Fruit fly (Drosophila melanogaster) whole organism, embryonic: Measurements from ENCODE around the gene CG7483.

Source experiments
- Atf-2 ChIP-seq: fragments of 200-800 bp; sonication (Bioruptor generic); optimal IDR thresholded peaks from 2 replicates; lab custom pipeline; 2016; ENCODE audit warnings: missing biosample characterization, missing genetic modification characterization
- Atf6 ChIP-seq: fragments of 200-800 bp; sonication (Bioruptor generic); IDR thresholded peaks from 2 replicates; pipeline ENCODE4 v1.3.6; 2022; ENCODE audit warnings: missing biosample characterization, missing genetic modification characterization
- Bdp1 ChIP-seq: fragments of 200-800 bp; sonication (Bioruptor generic); optimal IDR thresholded peaks from 3 replicates; lab custom pipeline; 2016; ENCODE audit warnings: missing biosample characterization, missing genetic modification characterization
- Blimp-1 ChIP-seq: fragments of 200-800 bp; sonication (Bioruptor generic); optimal IDR thresholded peaks from 3 replicates; lab custom pipeline; 2018; ENCODE audit warnings: missing biosample characterization, missing genetic modification characterization, mild to moderate bottlenecking, moderate library complexity, missing genetic modification reagents
- C15 ChIP-seq: fragments of 200-800 bp; sonication (Bioruptor generic); IDR thresholded peaks from 3 replicates; pipeline ENCODE4 v1.3.6; 2022; ENCODE audit warnings: missing biosample characterization, missing genetic modification characterization
- CG10321 ChIP-seq: fragments of 200-800 bp; sonication (Bioruptor generic); IDR thresholded peaks from 2 replicates; pipeline ENCODE4 v1.3.6; 2022; ENCODE audit warnings: missing biosample characterization, missing genetic modification characterization
- CG12659 ChIP-seq: fragments of 200-800 bp; sonication (Bioruptor generic); optimal IDR thresholded peaks from 3 replicates; lab custom pipeline; 2017; ENCODE audit warnings: mild to moderate bottlenecking, missing biosample characterization, missing genetic modification reagents, missing genetic modification characterization
- CG14860 ChIP-seq: fragments of 200-800 bp; sonication (Bioruptor generic); IDR thresholded peaks from 3 replicates; pipeline ENCODE4 v1.3.6; 2022; ENCODE audit warnings: missing biosample characterization, missing genetic modification characterization; ENCODE audit not compliant: partially characterized antibody
- CG15269 ChIP-seq: fragments of 200-800 bp; sonication (Bioruptor generic); optimal IDR thresholded peaks from 2 replicates; lab custom pipeline; 2018; ENCODE audit warnings: missing biosample characterization, mild to moderate bottlenecking, missing genetic modification characterization, moderate library complexity
- CG15479 ChIP-seq: fragments of 200-800 bp; sonication (Bioruptor generic); optimal IDR thresholded peaks from 3 replicates; lab custom pipeline; 2019; ENCODE audit warnings: missing biosample characterization, mild to moderate bottlenecking, missing genetic modification characterization, moderate library complexity
- CG17361 ChIP-seq: fragments of 200-800 bp; sonication (Bioruptor generic); IDR thresholded peaks from 3 replicates; pipeline ENCODE4 v1.3.6; 2022; ENCODE audit warnings: missing biosample characterization, missing genetic modification characterization
- CG18619 ChIP-seq: fragments of 200-800 bp; sonication (Bioruptor generic); optimal IDR thresholded peaks from 3 replicates; lab custom pipeline; 2017; ENCODE audit warnings: missing biosample characterization, mild to moderate bottlenecking, missing genetic modification characterization
- CG3407 ChIP-seq: fragments of 200-800 bp; sonication (Bioruptor generic); optimal IDR thresholded peaks from 2 replicates; lab custom pipeline; 2018; ENCODE audit warnings: missing biosample characterization, mild to moderate bottlenecking, missing genetic modification characterization
- CG34224 ChIP-seq: fragments of 200-800 bp; sonication (Bioruptor generic); IDR thresholded peaks from 3 replicates; pipeline ENCODE4 v1.3.6; 2022; ENCODE audit warnings: missing biosample characterization, missing genetic modification characterization; ENCODE audit not compliant: partially characterized antibody
- CG4328 ChIP-seq: fragments of 200-800 bp; sonication (Bioruptor generic); optimal IDR thresholded peaks from 3 replicates; lab custom pipeline; 2017; ENCODE audit warnings: missing biosample characterization, missing genetic modification reagents, missing genetic modification characterization
- CG43689 ChIP-seq: fragments of 200-800 bp; sonication (Bioruptor generic); IDR thresholded peaks from 2 replicates; pipeline ENCODE4 v1.3.6; 2022; ENCODE audit warnings: missing biosample characterization, missing genetic modification characterization
- CG4404 ChIP-seq: fragments of 200-800 bp; sonication (Bioruptor generic); IDR thresholded peaks from 2 replicates; pipeline ENCODE4 v1.3.6; 2022; ENCODE audit warnings: missing biosample characterization, missing genetic modification characterization
- CG4424 ChIP-seq: fragments of 200-800 bp; sonication (Bioruptor generic); optimal IDR thresholded peaks from 3 replicates; lab custom pipeline; 2016; ENCODE audit warnings: missing biosample characterization, missing genetic modification characterization
- CG4617 ChIP-seq: fragments of 200-800 bp; sonication (Bioruptor generic); optimal IDR thresholded peaks from 3 replicates; lab custom pipeline; 2016; ENCODE audit warnings: missing biosample characterization, missing genetic modification characterization, borderline replicate concordance
- CG4820 ChIP-seq: fragments of 200-800 bp; sonication (Bioruptor generic); optimal IDR thresholded peaks from 3 replicates; lab custom pipeline; 2016; ENCODE audit warnings: missing biosample characterization, missing genetic modification characterization
- CG6765 ChIP-seq: fragments of 200-800 bp; sonication (Bioruptor generic); optimal IDR thresholded peaks from 3 replicates; lab custom pipeline; 2017; ENCODE audit warnings: missing biosample characterization, mild to moderate bottlenecking, missing genetic modification characterization
- CG8388 ChIP-seq: fragments of 200-800 bp; sonication (Bioruptor generic); optimal IDR thresholded peaks from 2 replicates; lab custom pipeline; 2019; ENCODE audit warnings: missing biosample characterization, mild to moderate bottlenecking, missing genetic modification characterization, moderate library complexity
- CG8478 ChIP-seq: fragments of >200 bp; optimal IDR thresholded peaks from 2 replicates; lab custom pipeline; 2018
- CG9215 ChIP-seq: fragments of 200-800 bp; sonication (Bioruptor generic); IDR thresholded peaks from 2 replicates; pipeline ENCODE4 v1.3.6; 2022; ENCODE audit warnings: missing biosample characterization, missing genetic modification characterization
- CG9437 ChIP-seq: fragments of 200-800 bp; sonication (Bioruptor generic); optimal IDR thresholded peaks from 2 replicates; lab custom pipeline; 2018; ENCODE audit warnings: missing biosample characterization, mild to moderate bottlenecking, missing genetic modification characterization
- CG9876 ChIP-seq: fragments of 200-800 bp; sonication (Bioruptor generic); optimal IDR thresholded peaks from 2 replicates; lab custom pipeline; 2016; ENCODE audit warnings: missing biosample characterization, missing genetic modification characterization
- Camta ChIP-seq: fragments of 200-800 bp; sonication (Bioruptor generic); optimal IDR thresholded peaks from 2 replicates; lab custom pipeline; 2016; ENCODE audit warnings: missing biosample characterization, missing genetic modification characterization
- CoRest ChIP-seq: fragments of 200-800 bp; sonication (Bioruptor generic); optimal IDR thresholded peaks from 3 replicates; lab custom pipeline; 2018; ENCODE audit warnings: missing biosample characterization, mild to moderate bottlenecking, missing genetic modification characterization, moderate library complexity
- D ChIP-seq, 2 experiments: fragments of 200-800 bp in 1 of 2; fragments of >200 bp in 1 of 2; sonication (Bioruptor generic) in 1 of 2; optimal IDR thresholded peaks; 2 replicates in 1 of 2; 3 replicates in 1 of 2; lab custom pipeline; 2017; ENCODE audit warnings: mild to moderate bottlenecking in 1 of 2, missing biosample characterization in 1 of 2, missing genetic modification characterization in 1 of 2, missing genetic modification reagents in 1 of 2
- E2f2 ChIP-seq: fragments of 200-800 bp; sonication (Bioruptor generic); IDR thresholded peaks from 2 replicates; pipeline ENCODE4 v1.3.6; 2022; ENCODE audit warnings: missing biosample characterization, missing genetic modification characterization
- ERR ChIP-seq: fragments of 200-800 bp; sonication (Bioruptor generic); optimal IDR thresholded peaks from 2 replicates; lab custom pipeline; 2016; ENCODE audit warnings: missing biosample characterization, missing genetic modification characterization
- HLH54F ChIP-seq: fragments of 200-800 bp; sonication (Bioruptor generic); optimal IDR thresholded peaks from 3 replicates; lab custom pipeline; 2016; ENCODE audit warnings: missing biosample characterization, missing genetic modification characterization
- Mes4 ChIP-seq: fragments of 200-800 bp; sonication (Bioruptor generic); optimal IDR thresholded peaks from 2 replicates; lab custom pipeline; 2016; ENCODE audit warnings: missing biosample characterization, missing genetic modification characterization
- Nf-YA ChIP-seq: fragments of 200-800 bp; sonication (Bioruptor generic); IDR thresholded peaks from 2 replicates; pipeline ENCODE4 v1.3.6; 2022; ENCODE audit warnings: missing biosample characterization, missing genetic modification characterization
- Rx ChIP-seq: fragments of 200-800 bp; sonication (Bioruptor generic); IDR thresholded peaks from 2 replicates; pipeline ENCODE4 v1.3.6; 2022; ENCODE audit warnings: missing biosample characterization, missing genetic modification characterization
- Vsx1 ChIP-seq: fragments of 200-800 bp; sonication (Bioruptor generic); optimal IDR thresholded peaks from 2 replicates; lab custom pipeline; 2017; ENCODE audit warnings: missing biosample characterization, mild to moderate bottlenecking, missing genetic modification characterization, missing genetic modification reagents
- al ChIP-seq: fragments of 200-800 bp; sonication (Bioruptor generic); IDR thresholded peaks from 2 replicates; pipeline ENCODE4 v1.3.6; 2022; ENCODE audit warnings: missing biosample characterization, missing genetic modification characterization
- crc ChIP-seq: fragments of 200-800 bp; sonication (Bioruptor generic); optimal IDR thresholded peaks from 2 replicates; lab custom pipeline; 2016; ENCODE audit warnings: missing biosample characterization, missing genetic modification characterization
- disco-r ChIP-seq: fragments of 200-800 bp; sonication (Bioruptor generic); optimal IDR thresholded peaks from 2 replicates; lab custom pipeline; 2016; ENCODE audit warnings: missing biosample characterization, missing genetic modification characterization
- eve ChIP-seq, 2 experiments: fragments of >200 bp; optimal IDR thresholded peaks; 2 replicates each; lab custom pipeline; 2017; ENCODE audit warnings: missing biosample characterization in 2 of 2, missing genetic modification characterization in 2 of 2
- fd102C ChIP-seq: fragments of 200-800 bp; sonication (Bioruptor generic); optimal IDR thresholded peaks from 2 replicates; lab custom pipeline; 2018; ENCODE audit warnings: missing biosample characterization, mild to moderate bottlenecking, missing genetic modification characterization, moderate library complexity
- gem ChIP-seq: fragments of 200-800 bp; sonication (Bioruptor generic); optimal IDR thresholded peaks from 2 replicates; lab custom pipeline; 2019; ENCODE audit warnings: missing biosample characterization, mild to moderate bottlenecking, missing genetic modification characterization, moderate library complexity
- hb ChIP-seq: fragments of 200-800 bp; sonication (Bioruptor generic); IDR thresholded peaks from 3 replicates; pipeline ENCODE4 v1.3.6; 2022; ENCODE audit warnings: missing biosample characterization, missing genetic modification characterization; ENCODE audit not compliant: partially characterized antibody
- nau ChIP-seq: fragments of 200-800 bp; sonication (Bioruptor generic); optimal IDR thresholded peaks from 3 replicates; lab custom pipeline; 2017; ENCODE audit warnings: missing biosample characterization, mild to moderate bottlenecking, missing genetic modification characterization, missing genetic modification reagents
- nom ChIP-seq: fragments of 200-800 bp; sonication (Bioruptor generic); optimal IDR thresholded peaks from 2 replicates; lab custom pipeline; 2017; ENCODE audit warnings: missing biosample characterization, missing genetic modification characterization, mild to moderate bottlenecking, moderate library complexity, missing genetic modification reagents
- pnt ChIP-seq: fragments of 200-800 bp; sonication (Bioruptor generic); optimal IDR thresholded peaks from 3 replicates; lab custom pipeline; 2016; ENCODE audit warnings: missing biosample characterization, missing genetic modification characterization
- psq ChIP-seq: fragments of 200-800 bp; sonication (Bioruptor generic); optimal IDR thresholded peaks from 2 replicates; lab custom pipeline; 2017; ENCODE audit warnings: missing biosample characterization, missing genetic modification characterization
- trh ChIP-seq: fragments of 200-800 bp; sonication (Bioruptor generic); optimal IDR thresholded peaks from 2 replicates; lab custom pipeline; 2016; ENCODE audit warnings: missing biosample characterization, missing genetic modification characterization
- tx ChIP-seq: fragments of 200-800 bp; sonication (Bioruptor generic); optimal IDR thresholded peaks from 2 replicates; lab custom pipeline; 2016; ENCODE audit warnings: missing biosample characterization, missing genetic modification characterization

Gene CG7483

dm6 chr3R:8264302-8265080, 48.5 kb upstream of the CG7483 start, which contains the start of the genes RPA1 and Mcm2 (continued):
- TF ChIP-seq CG6765 (GFP tag; lab: Kevin White, UChicago) (peak; percentile 56), C15 (0 out of 3 replicates have a peak, but pooled peaks have one; percentile 6), CG9876 (GFP tag; lab: Kevin White, UChicago) (peak; percentile 17), CG4328 (GFP tag; lab: Kevin White, UChicago) (peak; percentile 83), Atf-2 (GFP tag; lab: Kevin White, UChicago) (no peak), Atf6 (peak; percentile 50; the same call in 1 of the 2 replicates), al (GFP tag; lab: Robert Waterston, UW) (peak; percentile 81), E2f2 (GFP tag; lab: Robert Waterston, UW) (peak; percentile 73), psq (GFP tag; lab: Kevin White, UChicago) (peak; percentile 38), Bdp1 (GFP tag; lab: Kevin White, UChicago) (no peak), CG4424 (GFP tag; lab: Kevin White, UChicago) (peak; percentile 84), hb (GFP tag; lab: Robert Waterston, UW) (no peak), CG4404 (GFP tag; lab: Robert Waterston, UW) (peak; percentile 65), nau (no peak), CG10321 (no peak), Vsx1 (GFP tag; lab: Kevin White, UChicago) (no peak), nom (GFP tag; lab: Kevin White, UChicago) (peak; percentile 59), trh (GFP tag; lab: Kevin White, UChicago) (peak; percentile 49), CG34224 (GFP tag; lab: Robert Waterston, UW) (no peak), CG4617 (GFP tag; lab: Kevin White, UChicago) (peak; percentile 41), CG43689 (no peak), Camta (GFP tag; lab: Kevin White, UChicago) (no peak), CG14860 (GFP tag; lab: Robert Waterston, UW) (no peak), pnt (peak; percentile 45), CG12659 (GFP tag; lab: Kevin White, UChicago) (peak; percentile 88), HLH54F (GFP tag; lab: Kevin White, UChicago) (peak; percentile 71), crc (GFP tag; lab: Kevin White, UChicago) (no peak), CoRest (tag; lab: Kevin White, UChicago) (peak; percentile 93), CG9437 (GFP tag; lab: Kevin White, UChicago) (peak; percentile 77), fd102C (no peak), CG18619 (GFP tag; lab: Kevin White, UChicago) (peak; percentile 80), CG17361 (GFP tag; lab: Robert Waterston, UW) (peak; percentile 95), CG3407 (GFP tag; lab: Kevin White, UChicago) (peak; percentile 38), Nf-YA (peak; percentile 16; the same call in 1 of the 2 replicates), Blimp-1 (GFP tag; lab: Kevin White, UChicago) (peak; percentile 50), Mes4 (no peak), CG15269 (peak; percentile 78), CG4820 (GFP tag; lab: Kevin White, UChicago) (peak; percentile 74), CG9215 (peak; percentile 83), CG8478 (lab: Kevin White, UChicago) (no peak), ERR (GFP tag; lab: Kevin White, UChicago) (no peak), disco-r (GFP tag; lab: Kevin White, UChicago) (peak; percentile 17), CG15479 (GFP tag; lab: Kevin White, UChicago) (no peak), D (optimal IDR thresholded peaks at IDR 0.05; lab: Kevin White, UChicago) (no peak), D (GFP tag; optimal IDR thresholded peaks at IDR 0.05; lab: Kevin White, UChicago) (peak; percentile 70), Rx (GFP tag; lab: Robert Waterston, UW) (peak; percentile 48; the same call in 1 of the 2 replicates), CG8388 (GFP tag; lab: Kevin White, UChicago) (peak; percentile 66), eve (GFP tag; optimal IDR thresholded peaks at IDR 0.05; lab: Kevin White, UChicago) (no peak), gem (tag; lab: Kevin White, UChicago) (peak; percentile 84), tx (GFP tag; lab: Kevin White, UChicago) (peak; percentile 10)
